Comparison of ENCODE assay signal across 4 worm cellular contexts in the genomic region with DNA sequence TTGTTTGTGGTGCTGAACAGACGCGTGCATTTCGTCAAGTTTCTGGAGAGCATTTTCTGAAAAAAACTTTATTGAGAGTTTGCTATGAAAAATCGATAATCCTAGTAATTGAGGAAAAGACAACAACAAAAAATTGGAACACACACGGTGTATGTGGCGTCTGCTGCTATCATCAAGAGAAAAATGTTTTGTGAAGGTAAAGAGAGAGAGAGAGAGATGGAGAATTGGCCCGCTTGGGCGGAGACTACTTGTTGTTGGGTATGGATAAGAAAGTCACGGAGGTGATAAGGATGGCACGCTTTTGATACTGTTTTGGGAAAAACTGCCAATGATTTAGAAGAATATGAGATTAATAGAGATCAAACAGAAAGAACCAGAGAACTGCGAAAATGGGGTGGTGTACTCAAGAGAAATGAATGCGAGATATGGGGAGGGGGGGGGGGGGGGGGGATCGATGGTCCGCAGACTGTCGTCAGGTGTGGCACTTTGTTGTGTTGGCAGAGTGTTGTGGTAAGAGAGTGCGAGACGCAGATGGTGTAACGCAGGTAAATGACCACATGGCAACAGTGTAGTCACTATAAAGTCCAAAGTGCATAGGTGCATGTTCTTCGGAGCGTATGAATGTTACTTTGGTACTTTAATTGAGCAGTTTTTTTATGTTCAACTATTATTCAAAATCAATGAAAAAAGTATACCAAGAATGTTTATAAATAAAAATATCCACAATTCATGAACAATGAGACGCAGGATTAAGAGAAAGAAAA.
A peak's percentile ranks its signal among the peaks of the same experiment; 100 is the strongest.
TF ChIP-seq lines count a peak whose summit lies in the region.

A gene (minus strand): TSS at position 56 of the 764 bp plus-strand sequence.

TF ChIP-seq in whole organism, L2 larva, 48 proteins besides CTCF, POLR2A, EP300 and RAD21:
- no peak for TF ChIP-seq ZK546.5 (tag; optimal IDR thresholded peaks at IDR 0.05; lab: Kevin White, UChicago)
- TF ChIP-seq crh-2 (tag; optimal IDR thresholded peaks at IDR 0.05; lab: Kevin White, UChicago): peak; percentile 15
- peak; percentile 68 for TF ChIP-seq ama-1 (optimal IDR thresholded peaks at IDR 0.05; lab: Kevin White, UChicago)
- peak; percentile 14 for TF ChIP-seq fos-1 (tag; optimal IDR thresholded peaks at IDR 0.05; lab: Kevin White, UChicago)
- TF ChIP-seq lin-39 (tag; optimal IDR thresholded peaks at IDR 0.05; lab: Kevin White, UChicago): no peak
- TF ChIP-seq nhr-129 (tag; optimal IDR thresholded peaks at IDR 0.05; lab: Kevin White, UChicago): peak; percentile 18
- TF ChIP-seq sma-9 (GFP tag; optimal IDR thresholded peaks at IDR 0.05; lab: Kevin White, UChicago): peak; percentile 28
- TF ChIP-seq sma-9 (tag; optimal IDR thresholded peaks at IDR 0.05; lab: Kevin White, UChicago): no peak

TF ChIP-seq in whole organism, L4 larva, 104 proteins besides CTCF, POLR2A, EP300 and RAD21:
- TF ChIP-seq nhr-28 (tag; optimal IDR thresholded peaks at IDR 0.05; lab: Kevin White, UChicago): peak; percentile 73
- TF ChIP-seq aly-2 (tag; optimal IDR thresholded peaks at IDR 0.05; lab: Kevin White, UChicago): no peak
- TF ChIP-seq pqm-1 (tag; optimal IDR thresholded peaks at IDR 0.05; lab: Kevin White, UChicago): peak; percentile 29
- peak; percentile 69 for TF ChIP-seq hlh-11 (tag; optimal IDR thresholded peaks at IDR 0.05; lab: Kevin White, UChicago)
- peak in 1 of 2 experiments; percentile 62 for TF ChIP-seq mdl-1 (tag; optimal IDR thresholded peaks at IDR 0.05; lab: Kevin White, UChicago)
- peak; percentile 44 for TF ChIP-seq ceh-28 (tag; optimal IDR thresholded peaks at IDR 0.05; lab: Kevin White, UChicago)
- peak; percentile 37 for TF ChIP-seq mes-2 (tag; optimal IDR thresholded peaks at IDR 0.05; lab: Kevin White, UChicago; ENCODE audit: poor library complexity, severe bottlenecking)
- no peak for TF ChIP-seq hlh-30 (tag; optimal IDR thresholded peaks at IDR 0.05; lab: Kevin White, UChicago; ENCODE audit: insufficient read depth)
- TF ChIP-seq mxl-3 (GFP tag; optimal IDR thresholded peaks at IDR 0.05; lab: Kevin White, UChicago): peak; percentile 57
- TF ChIP-seq lin-1 (GFP tag; IDR thresholded peaks at IDR 0.05; lab: Robert Waterston, UW): no peak
- TF ChIP-seq dve-1 (tag; optimal IDR thresholded peaks at IDR 0.05; lab: Kevin White, UChicago; ENCODE audit: insufficient read depth): peak; percentile 66
- peak in 1 of 2 experiments; percentile 21 for TF ChIP-seq daf-16 (GFP tag; optimal IDR thresholded peaks at IDR 0.05; lab: Kevin White, UChicago)
- TF ChIP-seq daf-16 (tag; optimal IDR thresholded peaks at IDR 0.05; lab: Kevin White, UChicago): peak; percentile 87
- TF ChIP-seq dmd-8 (GFP tag; IDR thresholded peaks at IDR 0.05; lab: Robert Waterston, UW): no peak

TF ChIP-seq in whole organism, late embryonic, 69 proteins besides CTCF, POLR2A, EP300 and RAD21:
- TF ChIP-seq sox-4 (tag; optimal IDR thresholded peaks at IDR 0.05; lab: Kevin White, UChicago) (no peak), elt-2 (tag; optimal IDR thresholded peaks at IDR 0.05; lab: Kevin White, UChicago) (peak; percentile 39)
TF ChIP-seq in whole organism, late embryonic: peak in this region for 1.

TF ChIP-seq in whole organism, mixed stage, embryonic, 35 proteins besides CTCF, POLR2A, EP300 and RAD21:
- TF ChIP-seq cnd-1 (tag; optimal IDR thresholded peaks at IDR 0.05; lab: Kevin White, UChicago): peak; percentile 36
- TF ChIP-seq hlh-1 (tag; optimal IDR thresholded peaks at IDR 0.05; lab: Kevin White, UChicago): peak; percentile 31
- TF ChIP-seq nhr-12 (tag; optimal IDR thresholded peaks at IDR 0.05; lab: Kevin White, UChicago): peak; percentile 69
- no peak for TF ChIP-seq tbx-8 (GFP tag; optimal IDR thresholded peaks at IDR 0.05; lab: Kevin White, UChicago)
- no peak for TF ChIP-seq ceh-39 (tag; optimal IDR thresholded peaks at IDR 0.05; lab: Kevin White, UChicago)
- no peak for TF ChIP-seq mep-1 (tag; optimal IDR thresholded peaks at IDR 0.05; lab: Kevin White, UChicago)
- TF ChIP-seq lin-32 (GFP tag; optimal IDR thresholded peaks at IDR 0.05; lab: Kevin White, UChicago): peak; percentile 35
- peak; percentile 25 for TF ChIP-seq M03D4.4 (tag; optimal IDR thresholded peaks at IDR 0.05; lab: Kevin White, UChicago)
- TF ChIP-seq nhr-76 (tag; optimal IDR thresholded peaks at IDR 0.05; lab: Kevin White, UChicago): no peak
